Worm (Caenorhabditis elegans): Measurements from ENCODE around the gene pnc-1.

- TF ChIP-seq pha-4 (tag; optimal IDR thresholded peaks at IDR 0.05): no peak
- TF ChIP-seq hlh-8 (tag; optimal IDR thresholded peaks at IDR 0.05): no peak
- no peak for TF ChIP-seq tbx-2 (tag; optimal IDR thresholded peaks at IDR 0.05)
- TF ChIP-seq ama-1 (optimal IDR thresholded peaks at IDR 0.05): no peak
These were observed 53.1 kb downstream of the pnc-1 start, which contains the start of gene ints-13 for ce11 chrIV:237350-237749.

All from whole organism, late embryonic.